Worm (Caenorhabditis elegans) whole organism, mixed stage, embryonic: ENCODE measurements around the gene ruvb-2.

Experiments used
- M03D4.4 ChIP-seq: sonication (generic microtip); optimal IDR thresholded peaks from 2 replicates; lab custom pipeline; 2017; ENCODE audit warnings: mild to moderate bottlenecking, missing genetic modification characterization, missing compliant biosample characterization
- bed-3 ChIP-seq: fragments of 200-800 bp; sonication (Bioruptor generic); optimal IDR thresholded peaks from 3 replicates; lab custom pipeline; 2018; ENCODE audit warnings: mild to moderate bottlenecking, missing genetic modification characterization, moderate library complexity, missing compliant biosample characterization
- ceh-43 ChIP-seq: fragments of 200-800 bp; sonication (Bioruptor generic); optimal IDR thresholded peaks from 2 replicates; lab custom pipeline; 2018; ENCODE audit warnings: mild to moderate bottlenecking, missing genetic modification characterization, moderate library complexity, missing compliant biosample characterization
- drap-1 ChIP-seq: fragments of 200-800 bp; sonication (Bioruptor generic); optimal IDR thresholded peaks from 3 replicates; lab custom pipeline; 2018; ENCODE audit warnings: mild to moderate bottlenecking, missing genetic modification characterization, missing compliant biosample characterization
- elt-3 ChIP-seq: fragments of 150-350 bp; optimal IDR thresholded peaks from 2 replicates; lab custom pipeline; 2014; ENCODE audit warnings: missing biosample characterization, missing genetic modification characterization
- mep-1 ChIP-seq: fragments of 150-350 bp; optimal IDR thresholded peaks from 2 replicates; lab custom pipeline; 2017; ENCODE audit warnings: missing biosample characterization, missing genetic modification reagents, missing genetic modification characterization, inconsistent platforms
- pha-4 ChIP-seq: fragments of 150-350 bp; optimal IDR thresholded peaks from 2 replicates; lab custom pipeline; 2018; ENCODE audit warnings: missing biosample characterization, missing genetic modification reagents, missing genetic modification characterization
- snpc-4 ChIP-seq: fragments of 150-350 bp; optimal IDR thresholded peaks from 2 replicates; lab custom pipeline; 2014; ENCODE audit warnings: missing biosample characterization, missing genetic modification characterization
- unc-62 ChIP-seq: fragments of 150-350 bp; optimal IDR thresholded peaks from 2 replicates; lab custom pipeline; 2014; ENCODE audit warnings: missing biosample characterization, missing genetic modification reagents, missing genetic modification characterization

DNA sequence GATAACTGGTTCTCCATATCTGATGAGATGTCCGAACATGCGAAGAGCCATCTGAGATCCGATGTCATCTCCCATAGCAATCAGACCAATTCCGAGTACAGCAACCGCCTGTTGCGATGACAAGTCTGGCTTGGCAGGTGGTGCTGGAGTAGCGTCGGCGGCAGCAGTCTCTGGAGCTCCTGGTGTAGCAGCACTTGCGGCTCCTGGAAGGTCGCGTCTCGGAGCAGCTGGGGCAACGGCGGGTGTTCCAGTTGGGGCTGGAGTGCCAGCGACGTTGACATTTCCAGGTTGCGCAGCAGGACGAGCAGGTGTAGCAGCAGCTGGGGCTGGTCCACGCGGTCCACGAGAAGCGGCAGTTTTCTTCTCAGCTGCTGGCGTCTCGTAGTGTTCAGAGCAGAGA lies 11.7 kb downstream of the ruvb-2 start:
- no peak for TF ChIP-seq unc-62 (GFP tag; lab: Kevin White, UChicago)
- TF ChIP-seq mep-1: no peak
- TF ChIP-seq pha-4 (tag; lab: Kevin White, UChicago): no peak
- no peak for TF ChIP-seq elt-3 (tag; lab: Kevin White, UChicago)
- TF ChIP-seq bed-3 (GFP tag; lab: Kevin White, UChicago): no peak
- no peak for TF ChIP-seq snpc-4 (tag; lab: Kevin White, UChicago)
- TF ChIP-seq drap-1: no peak
- TF ChIP-seq M03D4.4: no peak
- no peak for TF ChIP-seq ceh-43
